Worm (Caenorhabditis elegans): Measurements from ENCODE around the gene cyp-33C6.

- TF ChIP-seq tbx-37 (GFP tag; conservative IDR thresholded peaks at IDR 0.05) = no peak
- no peak for TF ChIP-seq tra-4 (tag; optimal IDR thresholded peaks at IDR 0.05)
- no peak for TF ChIP-seq ama-1 (optimal IDR thresholded peaks at IDR 0.05)
- no peak for TF ChIP-seq sea-1 (GFP tag; conservative IDR thresholded peaks at IDR 0.05)
These were observed 35.9 kb upstream of the cyp-33C6 start, which contains the start of gene nhr-227 for ce11 chrV:2285107-2285506.
